Worm (Caenorhabditis elegans) whole organism, young adult: ENCODE data around the gene gpn-1.

ENCODE experiments used
- F22D6.2 ChIP-seq: sonication (generic microtip); optimal IDR thresholded peaks from 2 replicates; lab custom pipeline; 2016; ENCODE audit warnings: mild to moderate bottlenecking, missing genetic modification characterization, missing compliant biosample characterization
- F23B12.7 ChIP-seq: sonication (generic microtip); optimal IDR thresholded peaks from 2 replicates; lab custom pipeline; 2017; ENCODE audit warnings: missing genetic modification characterization, mild to moderate bottlenecking, missing compliant biosample characterization, antibody characterized with exemption, moderate library complexity; ENCODE audit not compliant: insufficient read depth
- F37B4.10 ChIP-seq: fragments of 200-800 bp; sonication (Bioruptor generic); IDR thresholded peaks from 2 replicates; pipeline ENCODE4 v1.3.6; 2022; ENCODE audit warnings: missing genetic modification characterization, missing compliant biosample characterization
- F39B2.1 ChIP-seq: fragments of 200-800 bp; sonication (Bioruptor generic); IDR thresholded peaks from 2 replicates; pipeline ENCODE4 v1.3.6; 2022; ENCODE audit warnings: missing genetic modification reagents, missing genetic modification characterization, missing compliant biosample characterization
- ama-1 ChIP-seq, 3 experiments: fragments of 150-350 bp in 1 of 3; sonication (generic microtip) in 2 of 3; optimal IDR thresholded peaks; 2 replicates each; lab custom pipeline; 2014 to 2018; ENCODE audit warnings: missing biosample characterization in 2 of 3, missing genetic modification characterization in 2 of 3, missing genetic modification reagents in 2 of 3
- aptf-2 ChIP-seq: fragments of 200-800 bp; sonication (Bioruptor generic); conservative IDR thresholded peaks from 2 replicates; pipeline ENCODE4 v1.3.6; 2022; ENCODE audit warnings: missing genetic modification reagents, missing genetic modification characterization, missing compliant biosample characterization
- ceh-79 ChIP-seq: sonication (generic microtip); optimal IDR thresholded peaks from 2 replicates; lab custom pipeline; 2017; ENCODE audit warnings: mild to moderate bottlenecking, missing genetic modification characterization, missing compliant biosample characterization
- hmg-20 ChIP-seq: fragments of 200-800 bp; sonication (Bioruptor generic); IDR thresholded peaks from 2 replicates; pipeline ENCODE4 v1.3.6; 2022; ENCODE audit warnings: missing genetic modification reagents, missing genetic modification characterization, missing compliant biosample characterization
- nhr-120 ChIP-seq: fragments of 200-800 bp; sonication (Bioruptor generic); IDR thresholded peaks from 2 replicates; pipeline ENCODE4 v1.3.6; 2022; ENCODE audit warnings: missing genetic modification characterization, missing compliant biosample characterization
- snpc-4 ChIP-seq, 5 experiments: fragments of 150-350 bp in 1 of 5; sonication (generic microtip) in 4 of 5; optimal IDR thresholded peaks; 2 replicates each; lab custom pipeline; 2014 to 2018; ENCODE audit warnings: missing genetic modification characterization in 5 of 5, missing biosample characterization in 3 of 5, antibody characterized with exemption in 2 of 5, mild to moderate bottlenecking in 2 of 5, missing compliant biosample characterization in 2 of 5, missing genotype in 2 of 5, moderate library complexity in 2 of 5, missing genetic modification reagents in 1 of 5
- unc-130 ChIP-seq: sonication (generic microtip); optimal IDR thresholded peaks from 2 replicates; lab custom pipeline; 2016; ENCODE audit warnings: missing genetic modification reagents, missing genetic modification characterization, missing compliant biosample characterization
- unc-62 ChIP-seq: fragments of 150-350 bp; optimal IDR thresholded peaks from 2 replicates; lab custom pipeline; 2014; ENCODE audit warnings: missing biosample characterization, missing genetic modification reagents, missing genetic modification characterization
- ztf-3 ChIP-seq: fragments of 200-800 bp; sonication (Bioruptor generic); optimal IDR thresholded peaks from 2 replicates; lab custom pipeline; 2018; ENCODE audit warnings: mild to moderate bottlenecking, missing genetic modification characterization, missing compliant biosample characterization

ce11 chrX:15706108-15706676 is 24.7 kb downstream of the gpn-1 start:
- no peak for TF ChIP-seq aptf-2
- TF ChIP-seq snpc-4 (GFP tag; optimal IDR thresholded peaks at IDR 0.05; lab: Kevin White, UChicago), result no peak
- TF ChIP-seq snpc-4 (tag; optimal IDR thresholded peaks at IDR 0.05; lab: Kevin White, UChicago), result no peak
- no peak for TF ChIP-seq F22D6.2 (tag; lab: Kevin White, UChicago)
- no peak for TF ChIP-seq hmg-20
- TF ChIP-seq F37B4.10 (GFP tag; lab: Robert Waterston, UW), result no peak
- no peak for TF ChIP-seq ztf-3 (GFP tag; lab: Kevin White, UChicago)
- no peak for TF ChIP-seq ceh-79 (tag; lab: Kevin White, UChicago)
- TF ChIP-seq F23B12.7, result no peak
- no peak for TF ChIP-seq nhr-120 (GFP tag; lab: Robert Waterston, UW)
- TF ChIP-seq F39B2.1, result no peak
- no peak for TF ChIP-seq unc-130
- no peak for TF ChIP-seq unc-62 (GFP tag; lab: Kevin White, UChicago)
- no peak for TF ChIP-seq ama-1 (optimal IDR thresholded peaks at IDR 0.05; lab: Kevin White, UChicago)
- TF ChIP-seq ama-1 (GFP tag; optimal IDR thresholded peaks at IDR 0.05; lab: Kevin White, UChicago), result no peak
